Worm (Caenorhabditis elegans): ENCODE measurements around the gene M28.9.
A peak's percentile ranks its signal among the peaks of the same experiment; 100 is the strongest.

M28.9 gene

DNA sequence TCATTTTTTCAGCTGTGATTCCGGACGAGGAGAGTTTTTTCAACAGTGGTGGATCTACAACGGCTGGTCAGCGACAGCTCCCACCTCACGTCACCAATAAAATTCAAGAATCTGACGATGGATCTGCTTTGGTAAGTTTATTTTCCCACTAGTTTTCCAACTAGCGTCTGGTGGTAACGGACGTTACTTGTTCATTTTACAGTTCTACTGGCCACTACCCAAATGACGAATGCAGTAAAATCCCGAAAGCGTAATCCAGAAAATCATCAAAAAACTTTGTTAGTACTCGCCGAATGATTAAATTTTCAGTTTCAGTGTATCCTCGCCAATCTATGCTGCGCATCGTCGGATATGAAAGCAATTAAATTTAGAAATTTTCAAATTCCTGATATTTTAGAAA is 20.4 kb downstream of the M28.9 start:
- no peak for TF ChIP-seq ceh-83 (GFP tag; optimal IDR thresholded peaks at IDR 0.05)
- TF ChIP-seq ztf-11 (tag; optimal IDR thresholded peaks at IDR 0.05) = no peak
- no peak for TF ChIP-seq nhr-237 (tag; optimal IDR thresholded peaks at IDR 0.05)
- no peak for TF ChIP-seq ceh-39 (tag; optimal IDR thresholded peaks at IDR 0.05)
- no peak for TF ChIP-seq elt-1 (tag; optimal IDR thresholded peaks at IDR 0.05; ENCODE audit: borderline replicate concordance, insufficient read depth)
- no peak for TF ChIP-seq hlh-1 (tag; optimal IDR thresholded peaks at IDR 0.05)
- no peak for TF ChIP-seq blmp-1 (tag; optimal IDR thresholded peaks at IDR 0.05)
- TF ChIP-seq bed-3 (GFP tag; optimal IDR thresholded peaks at IDR 0.05) = no peak
- TF ChIP-seq mep-1 (tag; optimal IDR thresholded peaks at IDR 0.05) = no peak
- no peak for TF ChIP-seq sptf-1 (tag; optimal IDR thresholded peaks at IDR 0.05)
- TF ChIP-seq unc-62 (GFP tag; optimal IDR thresholded peaks at IDR 0.05) = no peak
- TF ChIP-seq snpc-4 (tag; optimal IDR thresholded peaks at IDR 0.05) = no peak
- no peak for TF ChIP-seq nhr-76 (tag; optimal IDR thresholded peaks at IDR 0.05)
- no peak for TF ChIP-seq lin-13 (tag; optimal IDR thresholded peaks at IDR 0.05)
- no peak for TF ChIP-seq flh-1 (GFP tag; optimal IDR thresholded peaks at IDR 0.05)
- no peak for TF ChIP-seq unc-39 (tag; optimal IDR thresholded peaks at IDR 0.05)
- TF ChIP-seq lin-32 (GFP tag; optimal IDR thresholded peaks at IDR 0.05) = no peak
- TF ChIP-seq zip-8 (tag; optimal IDR thresholded peaks at IDR 0.05) = no peak
- no peak for TF ChIP-seq pha-4 (tag; optimal IDR thresholded peaks at IDR 0.05)
- TF ChIP-seq lsy-2 (tag; optimal IDR thresholded peaks at IDR 0.05) = no peak

DNA sequence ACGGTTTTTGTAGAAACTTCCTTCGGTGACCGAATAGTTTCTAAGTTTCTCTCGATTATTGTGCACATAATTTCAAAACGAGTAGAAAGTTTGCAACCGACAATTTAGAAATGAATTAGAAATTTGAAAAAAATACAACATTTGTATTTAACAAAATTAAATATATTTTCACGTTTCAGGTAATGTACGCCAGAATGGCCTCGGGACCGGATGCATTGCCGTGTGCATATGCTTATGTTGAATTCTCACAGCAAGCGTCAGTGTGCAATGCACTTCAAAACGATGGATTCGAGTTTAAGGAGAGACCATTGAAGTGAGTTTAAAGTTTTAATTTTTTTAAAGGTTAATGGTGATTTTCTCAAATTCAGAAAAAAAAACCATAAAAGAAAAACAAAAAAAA is 21.7 kb downstream of the M28.9 start, which contains the start of gene marc-2:
TSS of gene marc-2 (minus strand) at position 101 of the 400 bp plus-strand sequence.
- TF ChIP-seq hlh-1 (tag; optimal IDR thresholded peaks at IDR 0.05) (no peak), lin-32 (GFP tag; optimal IDR thresholded peaks at IDR 0.05) (no peak), mep-1 (tag; optimal IDR thresholded peaks at IDR 0.05) (no peak), cnd-1 (tag; optimal IDR thresholded peaks at IDR 0.05) (no peak), nhr-76 (tag; optimal IDR thresholded peaks at IDR 0.05) (no peak), pha-4 (tag; optimal IDR thresholded peaks at IDR 0.05) (no peak)

DNA sequence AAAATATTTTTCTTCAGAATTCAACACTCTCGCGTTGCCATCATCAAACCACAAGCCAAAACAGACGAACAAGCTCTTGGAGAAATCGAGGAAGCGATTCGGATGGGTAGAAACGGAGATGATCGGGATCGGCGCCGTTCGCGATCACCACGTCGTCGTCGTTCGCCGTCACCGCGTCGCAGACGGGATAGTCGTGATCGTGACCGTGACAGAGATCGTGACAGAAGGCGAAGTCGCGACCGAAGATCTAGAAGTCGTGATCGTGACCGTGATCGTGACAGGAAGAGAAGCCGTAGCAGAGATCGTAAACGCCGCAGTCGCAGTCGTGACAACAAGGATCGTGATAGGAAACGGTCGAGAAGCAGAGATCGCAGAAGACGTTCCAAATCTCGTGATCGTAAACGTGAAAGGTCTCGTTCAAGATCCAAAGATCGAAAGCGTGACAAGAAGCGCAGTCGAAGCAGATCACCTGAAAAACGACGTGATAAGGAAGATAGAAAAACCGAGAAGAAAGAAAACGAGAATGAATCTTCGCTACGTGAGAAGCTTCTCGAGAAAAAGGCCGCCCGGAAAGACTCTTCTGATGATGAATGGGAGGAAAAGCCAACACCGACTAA is 22.3 kb downstream of the M28.9 start:
- no peak for TF ChIP-seq ces-1 (GFP tag; optimal IDR thresholded peaks at IDR 0.05)
- no peak for TF ChIP-seq unc-62 (GFP tag; optimal IDR thresholded peaks at IDR 0.05)
- no peak for TF ChIP-seq unc-120 (tag; optimal IDR thresholded peaks at IDR 0.05; ENCODE audit: poor library complexity, severe bottlenecking)
- no peak for TF ChIP-seq elt-1 (tag; optimal IDR thresholded peaks at IDR 0.05; ENCODE audit: borderline replicate concordance, insufficient read depth)
- no peak for TF ChIP-seq drap-1 (GFP tag; optimal IDR thresholded peaks at IDR 0.05)
- TF ChIP-seq nhr-76 (tag; optimal IDR thresholded peaks at IDR 0.05) = no peak
- TF ChIP-seq ceh-83 (GFP tag; optimal IDR thresholded peaks at IDR 0.05) = no peak
- TF ChIP-seq lin-13 (tag; optimal IDR thresholded peaks at IDR 0.05) = no peak

DNA sequence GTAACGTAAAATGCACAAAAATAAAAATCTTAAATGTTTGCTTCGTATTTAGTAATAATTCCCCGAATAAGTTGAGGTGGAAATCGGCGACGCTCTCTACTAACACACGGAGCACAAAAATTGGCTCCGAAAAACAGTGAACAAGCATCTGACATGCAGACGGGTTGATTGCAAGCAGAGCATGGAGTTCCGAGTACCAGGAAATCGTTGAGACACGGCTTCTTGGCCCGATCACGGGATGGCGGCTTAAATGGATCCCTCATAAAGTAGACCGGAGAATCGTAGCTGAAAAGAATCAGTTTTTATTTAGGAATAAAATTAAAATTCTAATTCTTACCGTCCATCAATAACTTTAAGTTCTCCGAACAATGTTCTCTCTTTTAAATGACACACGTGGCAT is 23.1 kb downstream of the M28.9 start:
- peak; percentile 15 for TF ChIP-seq ceh-83 (GFP tag; optimal IDR thresholded peaks at IDR 0.05)
- TF ChIP-seq ceh-39 (tag; optimal IDR thresholded peaks at IDR 0.05) = no peak

DNA sequence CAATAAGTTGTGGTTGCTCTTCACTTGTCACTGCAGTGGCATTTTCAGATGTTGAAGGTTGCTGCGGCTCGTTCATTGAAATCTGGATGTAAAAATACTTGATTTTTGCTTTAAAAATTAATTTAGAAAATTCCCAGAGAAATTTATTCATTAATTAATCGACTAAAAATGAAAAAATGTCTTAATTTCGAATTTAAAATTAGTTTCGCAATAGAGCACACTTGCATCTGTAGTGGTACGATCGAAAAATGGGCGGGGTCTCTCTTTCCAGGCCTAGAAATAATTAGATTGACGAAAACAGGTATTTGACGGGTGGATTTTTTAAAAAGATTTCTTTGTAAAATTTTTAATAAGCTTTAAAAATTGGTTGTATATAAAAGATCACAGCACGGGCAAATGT is 23.5 kb downstream of the M28.9 start, which contains the start of gene D2089.8:
TSS of gene D2089.8 (minus strand) at position 84 of the 400 bp plus-strand sequence.
- peak; percentile 51 for TF ChIP-seq ceh-39 (tag; optimal IDR thresholded peaks at IDR 0.05)
- TF ChIP-seq blmp-1 (tag; optimal IDR thresholded peaks at IDR 0.05) = no peak
- TF ChIP-seq ces-1 (GFP tag; optimal IDR thresholded peaks at IDR 0.05) = peak; percentile 43

DNA sequence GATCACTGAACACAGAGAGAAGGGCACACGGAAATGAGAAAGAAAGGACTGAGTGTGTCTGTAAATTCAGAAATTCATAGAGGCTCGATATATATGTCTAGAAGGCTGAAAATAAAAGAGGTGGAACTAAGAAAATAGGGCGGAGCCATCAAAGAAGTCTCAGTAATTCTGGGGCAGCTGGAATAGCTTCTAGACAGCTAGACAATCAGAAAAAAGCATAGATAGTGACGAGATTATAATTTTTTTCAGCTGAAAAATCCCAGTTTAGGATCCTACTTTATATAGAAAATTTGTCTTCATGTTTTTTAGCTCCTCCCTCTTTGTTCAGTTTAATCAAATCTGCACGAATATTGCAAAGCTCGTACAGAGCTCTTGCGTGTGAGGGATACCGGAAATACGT is 25.8 kb downstream of the M28.9 start, which contains the start of gene D2089.3:
TSS of gene D2089.3 (minus strand) at position 101 of the 400 bp plus-strand sequence.
- no peak for TF ChIP-seq blmp-1 (tag; optimal IDR thresholded peaks at IDR 0.05)
- TF ChIP-seq flh-1 (GFP tag; optimal IDR thresholded peaks at IDR 0.05) = no peak
- TF ChIP-seq ham-2 (GFP tag; optimal IDR thresholded peaks at IDR 0.05) = no peak
- TF ChIP-seq lsy-2 (tag; optimal IDR thresholded peaks at IDR 0.05) = no peak
- no peak for TF ChIP-seq ceh-43 (GFP tag; optimal IDR thresholded peaks at IDR 0.05)
- no peak for TF ChIP-seq bed-3 (GFP tag; optimal IDR thresholded peaks at IDR 0.05)
- TF ChIP-seq ceh-83 (GFP tag; optimal IDR thresholded peaks at IDR 0.05) = no peak
- no peak for TF ChIP-seq lin-32 (GFP tag; optimal IDR thresholded peaks at IDR 0.05)

DNA sequence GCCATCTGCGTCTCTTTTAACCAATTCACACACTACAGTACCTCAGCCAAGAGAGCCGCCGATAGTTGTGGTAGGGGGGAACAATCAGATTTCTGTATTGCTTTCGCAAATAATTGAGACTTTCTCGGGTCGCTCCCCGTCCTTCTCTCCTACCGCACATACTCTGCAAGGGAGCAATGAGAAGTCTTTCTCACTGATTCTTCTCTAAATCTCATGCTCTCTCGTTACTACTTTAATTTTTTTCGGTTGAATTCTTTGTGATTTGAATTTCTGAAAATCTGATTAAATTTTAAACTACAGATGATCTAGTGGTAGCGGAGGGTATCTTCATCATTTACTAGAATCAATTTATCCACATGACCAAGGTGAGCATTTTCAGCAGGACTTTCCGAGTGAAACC is 36.1 kb downstream of the M28.9 start, which contains the start of gene ptb-1:
TSS of gene ptb-1 (plus strand) at position 301 of the 400 bp plus-strand sequence.
- no peak for TF ChIP-seq unc-39 (tag; optimal IDR thresholded peaks at IDR 0.05)
- no peak for TF ChIP-seq tbx-8 (GFP tag; optimal IDR thresholded peaks at IDR 0.05)
- no peak for TF ChIP-seq nhr-237 (tag; optimal IDR thresholded peaks at IDR 0.05)
- no peak for TF ChIP-seq snpc-4 (tag; optimal IDR thresholded peaks at IDR 0.05)
- TF ChIP-seq elt-3 (tag; optimal IDR thresholded peaks at IDR 0.05) = no peak
- TF ChIP-seq pha-4 (tag; optimal IDR thresholded peaks at IDR 0.05) = no peak

Data from whole organism, mixed stage, embryonic.